Worm (Caenorhabditis elegans) whole organism, mixed stage, embryonic: Measurements from ENCODE around the gene F45D3.4.

Source experiments
- M03D4.4 ChIP-seq: sonication (generic microtip); optimal IDR thresholded peaks from 2 replicates; lab custom pipeline; 2017; ENCODE audit warnings: mild to moderate bottlenecking, missing genetic modification characterization, missing compliant biosample characterization
- blmp-1 ChIP-seq: fragments of 150-350 bp; optimal IDR thresholded peaks from 2 replicates; lab custom pipeline; 2014; ENCODE audit warnings: missing biosample characterization, missing genetic modification characterization
- ceh-39 ChIP-seq: fragments of 150-350 bp; optimal IDR thresholded peaks from 2 replicates; lab custom pipeline; 2014; ENCODE audit warnings: missing biosample characterization, missing genetic modification characterization
- ceh-43 ChIP-seq: fragments of 200-800 bp; sonication (Bioruptor generic); optimal IDR thresholded peaks from 2 replicates; lab custom pipeline; 2018; ENCODE audit warnings: mild to moderate bottlenecking, missing genetic modification characterization, moderate library complexity, missing compliant biosample characterization
- ceh-83 ChIP-seq: fragments of 200-800 bp; sonication (Bioruptor generic); optimal IDR thresholded peaks from 2 replicates; lab custom pipeline; 2018; ENCODE audit warnings: mild to moderate bottlenecking, missing genetic modification characterization, missing compliant biosample characterization
- ces-1 ChIP-seq: fragments of 150-350 bp; optimal IDR thresholded peaks from 2 replicates; lab custom pipeline; 2014; ENCODE audit warnings: missing biosample characterization, missing genetic modification reagents, missing genetic modification characterization
- cnd-1 ChIP-seq: fragments of 200-800 bp; sonication (Bioruptor generic); optimal IDR thresholded peaks from 2 replicates; lab custom pipeline; 2018; ENCODE audit warnings: mild to moderate bottlenecking, missing genetic modification characterization, missing compliant biosample characterization
- drap-1 ChIP-seq: fragments of 200-800 bp; sonication (Bioruptor generic); optimal IDR thresholded peaks from 3 replicates; lab custom pipeline; 2018; ENCODE audit warnings: mild to moderate bottlenecking, missing genetic modification characterization, missing compliant biosample characterization
- elt-1 ChIP-seq: sonication (generic microtip); optimal IDR thresholded peaks from 2 replicates; lab custom pipeline; 2017; ENCODE audit warnings: missing genetic modification characterization, mild to moderate bottlenecking, missing compliant biosample characterization, antibody characterized with exemption, moderate library complexity, borderline replicate concordance; ENCODE audit not compliant: insufficient read depth
- elt-3 ChIP-seq: fragments of 150-350 bp; optimal IDR thresholded peaks from 2 replicates; lab custom pipeline; 2014; ENCODE audit warnings: missing biosample characterization, missing genetic modification characterization
- flh-1 ChIP-seq: fragments of 200-800 bp; sonication (Bioruptor generic); optimal IDR thresholded peaks from 2 replicates; lab custom pipeline; 2018; ENCODE audit warnings: mild to moderate bottlenecking, missing genetic modification characterization, moderate library complexity, missing compliant biosample characterization
- ham-2 ChIP-seq: fragments of 200-800 bp; sonication (Bioruptor generic); optimal IDR thresholded peaks from 2 replicates; lab custom pipeline; 2018; ENCODE audit warnings: mild to moderate bottlenecking, missing genetic modification characterization, missing compliant biosample characterization
- hlh-1 ChIP-seq: fragments of 150-350 bp; optimal IDR thresholded peaks from 2 replicates; lab custom pipeline; 2014; ENCODE audit warnings: missing biosample characterization, missing genetic modification reagents, missing genetic modification characterization
- lin-13 ChIP-seq: fragments of 150-350 bp; optimal IDR thresholded peaks from 2 replicates; lab custom pipeline; 2014; ENCODE audit warnings: missing biosample characterization, missing genetic modification characterization
- lin-32 ChIP-seq: fragments of 200-800 bp; sonication (Bioruptor generic); optimal IDR thresholded peaks from 2 replicates; lab custom pipeline; 2018; ENCODE audit warnings: mild to moderate bottlenecking, missing genetic modification characterization, missing compliant biosample characterization
- lsy-2 ChIP-seq: fragments of 150-350 bp; optimal IDR thresholded peaks from 2 replicates; lab custom pipeline; 2014; ENCODE audit warnings: missing biosample characterization, missing genetic modification characterization
- mab-5 ChIP-seq: fragments of 150-350 bp; optimal IDR thresholded peaks from 2 replicates; lab custom pipeline; 2014; ENCODE audit warnings: missing biosample characterization, missing genetic modification characterization
- mls-2 ChIP-seq: sonication (generic microtip); optimal IDR thresholded peaks from 2 replicates; lab custom pipeline; 2016; ENCODE audit warnings: mild to moderate bottlenecking, missing genetic modification characterization, moderate library complexity, missing compliant biosample characterization
- nhr-12 ChIP-seq: fragments of 150-350 bp; optimal IDR thresholded peaks from 2 replicates; lab custom pipeline; 2014; ENCODE audit warnings: missing biosample characterization, missing genetic modification characterization
- nhr-2 ChIP-seq: fragments of 150-350 bp; optimal IDR thresholded peaks from 2 replicates; lab custom pipeline; 2014; ENCODE audit warnings: missing biosample characterization, missing genetic modification characterization
- nhr-237 ChIP-seq: fragments of 150-350 bp; optimal IDR thresholded peaks from 2 replicates; lab custom pipeline; 2014; ENCODE audit warnings: missing biosample characterization, missing genetic modification characterization
- nhr-28 ChIP-seq: fragments of 150-350 bp; optimal IDR thresholded peaks from 2 replicates; lab custom pipeline; 2014; ENCODE audit warnings: missing biosample characterization, missing genetic modification characterization
- nhr-76 ChIP-seq: sonication (generic microtip); optimal IDR thresholded peaks from 2 replicates; lab custom pipeline; 2017; ENCODE audit warnings: missing biosample characterization, missing genetic modification characterization
- pha-4 ChIP-seq: fragments of 150-350 bp; optimal IDR thresholded peaks from 2 replicates; lab custom pipeline; 2018; ENCODE audit warnings: missing biosample characterization, missing genetic modification reagents, missing genetic modification characterization
- sem-2 ChIP-seq: fragments of 200-800 bp; sonication (Bioruptor generic); optimal IDR thresholded peaks from 2 replicates; lab custom pipeline; 2018; ENCODE audit warnings: mild to moderate bottlenecking, missing genetic modification characterization, missing compliant biosample characterization
- snpc-4 ChIP-seq: fragments of 150-350 bp; optimal IDR thresholded peaks from 2 replicates; lab custom pipeline; 2014; ENCODE audit warnings: missing biosample characterization, missing genetic modification characterization
- sptf-1 ChIP-seq: sonication (generic microtip); optimal IDR thresholded peaks from 2 replicates; lab custom pipeline; 2017; ENCODE audit warnings: mild to moderate bottlenecking, missing genetic modification characterization, moderate library complexity, missing compliant biosample characterization
- tbx-8 ChIP-seq: fragments of 200-800 bp; sonication (Bioruptor generic); optimal IDR thresholded peaks from 2 replicates; lab custom pipeline; 2018; ENCODE audit warnings: mild to moderate bottlenecking, missing genetic modification characterization, moderate library complexity, missing compliant biosample characterization
- unc-120 ChIP-seq: sonication (generic microtip); optimal IDR thresholded peaks from 2 replicates; lab custom pipeline; 2017; ENCODE audit warnings: missing genetic modification characterization, missing compliant biosample characterization; ENCODE audit not compliant: poor library complexity, severe bottlenecking
- unc-39 ChIP-seq: fragments of 150-350 bp; optimal IDR thresholded peaks from 2 replicates; lab custom pipeline; 2014; ENCODE audit warnings: missing biosample characterization, missing genetic modification characterization
- unc-62 ChIP-seq: fragments of 150-350 bp; optimal IDR thresholded peaks from 2 replicates; lab custom pipeline; 2014; ENCODE audit warnings: missing biosample characterization, missing genetic modification reagents, missing genetic modification characterization
- zip-8 ChIP-seq: fragments of 150-350 bp; optimal IDR thresholded peaks from 2 replicates; lab custom pipeline; 2014; ENCODE audit warnings: missing biosample characterization, missing genetic modification characterization
- ztf-11 ChIP-seq: fragments of 150-350 bp; optimal IDR thresholded peaks from 2 replicates; lab custom pipeline; 2014; ENCODE audit warnings: missing biosample characterization, missing genetic modification characterization

The F45D3.4 gene

DNA sequence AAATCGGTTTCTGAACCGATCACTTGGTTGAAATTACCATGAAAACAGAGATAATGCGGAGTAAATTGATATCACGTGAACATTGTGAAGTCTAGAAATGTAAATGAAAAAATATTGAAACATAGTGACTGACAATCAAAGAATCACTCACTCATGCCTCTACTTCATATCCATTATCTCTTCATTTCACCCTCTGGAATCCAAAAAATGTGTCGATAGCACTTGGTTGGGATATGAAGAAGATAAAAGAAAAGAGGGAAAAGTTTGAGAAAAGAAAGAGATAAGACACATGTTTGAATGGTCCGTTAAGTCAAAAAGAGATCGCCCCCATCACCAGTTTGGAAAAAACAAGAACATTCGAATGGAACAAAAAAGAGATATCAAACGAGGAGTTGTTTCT is 35.2 kb downstream of the F45D3.4 start:
- TF ChIP-seq M03D4.4: no peak
- no peak for TF ChIP-seq drap-1
- no peak for TF ChIP-seq nhr-76
- TF ChIP-seq nhr-2 (tag; lab: Kevin White, UChicago): no peak
- TF ChIP-seq lin-32: no peak
- TF ChIP-seq ceh-43 (GFP tag; lab: Kevin White, UChicago): no peak
- TF ChIP-seq ham-2: no peak
- TF ChIP-seq flh-1 (GFP tag; lab: Kevin White, UChicago): no peak
- TF ChIP-seq pha-4 (tag; lab: Kevin White, UChicago): no peak
- no peak for TF ChIP-seq mab-5 (tag; lab: Kevin White, UChicago)
- no peak for TF ChIP-seq ztf-11 (tag; lab: Kevin White, UChicago)
- no peak for TF ChIP-seq sptf-1 (tag; lab: Kevin White, UChicago)
- no peak for TF ChIP-seq ceh-83 (GFP tag; lab: Kevin White, UChicago)
- no peak for TF ChIP-seq zip-8 (tag; lab: Kevin White, UChicago)
- TF ChIP-seq nhr-12 (tag; lab: Kevin White, UChicago): no peak
- TF ChIP-seq elt-1 (tag; lab: Kevin White, UChicago): no peak
- no peak for TF ChIP-seq ceh-39
- no peak for TF ChIP-seq lin-13 (tag; lab: Kevin White, UChicago)
- peak; percentile 70 for TF ChIP-seq unc-120
- no peak for TF ChIP-seq lsy-2
- no peak for TF ChIP-seq mls-2 (tag; lab: Kevin White, UChicago)
- no peak for TF ChIP-seq sem-2
- TF ChIP-seq unc-39 (tag; lab: Kevin White, UChicago): no peak
- peak; percentile 74 for TF ChIP-seq unc-62 (GFP tag; lab: Kevin White, UChicago)
- no peak for TF ChIP-seq elt-3
- peak; percentile 47 for TF ChIP-seq hlh-1
- TF ChIP-seq nhr-237 (tag; lab: Kevin White, UChicago): no peak

DNA sequence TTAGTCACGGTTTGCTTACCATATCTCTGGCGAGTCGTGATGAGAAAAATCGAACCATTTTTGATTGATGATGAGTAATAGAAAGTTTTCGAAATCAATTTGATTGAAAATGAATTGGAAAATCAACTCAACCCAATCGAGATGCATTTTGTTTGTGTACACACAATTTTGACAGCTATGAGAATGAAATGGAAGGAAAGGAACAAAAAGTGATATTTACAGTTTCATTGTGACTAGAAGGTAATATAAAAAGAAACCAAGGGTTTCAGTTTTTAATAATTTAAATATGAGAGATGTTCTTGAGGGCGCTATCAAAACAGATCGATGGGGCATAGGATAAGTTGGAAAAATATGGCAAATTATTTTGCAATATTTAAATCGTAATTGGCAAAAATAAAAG is 35.8 kb downstream of the F45D3.4 start, which contains the start of gene cal-1:
Gene cal-1, minus strand, starts transcription at position 101 of the 400 bp plus-strand sequence.
- TF ChIP-seq ham-2 (no peak), ceh-39 (no peak), lin-32 (no peak)

DNA sequence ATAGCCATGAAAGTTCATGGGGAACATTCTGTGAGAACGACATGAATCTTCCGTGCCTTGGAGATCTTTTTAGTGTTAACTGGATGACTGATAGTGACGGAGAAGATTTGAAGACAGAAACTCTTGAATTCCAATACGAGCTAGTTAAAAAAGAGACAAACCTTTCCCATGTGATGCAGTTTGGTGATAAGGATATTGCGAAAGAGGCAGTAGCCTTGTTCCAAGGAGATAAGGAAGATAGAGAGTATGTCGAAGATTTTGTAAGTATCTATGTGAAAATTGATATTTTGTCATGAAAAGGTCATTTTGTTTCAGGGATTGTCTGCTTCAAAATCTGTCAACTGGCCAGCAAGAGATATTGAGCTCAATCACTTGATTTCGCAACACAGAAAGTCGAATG is 39.1 kb downstream of the F45D3.4 start:
- no peak for TF ChIP-seq ceh-43 (GFP tag; lab: Kevin White, UChicago)
- no peak for TF ChIP-seq unc-120
- no peak for TF ChIP-seq blmp-1 (tag; lab: Kevin White, UChicago)
- TF ChIP-seq elt-3: no peak
- TF ChIP-seq zip-8 (tag; lab: Kevin White, UChicago): no peak
- TF ChIP-seq mls-2 (tag; lab: Kevin White, UChicago): no peak
- no peak for TF ChIP-seq nhr-2 (tag; lab: Kevin White, UChicago)
- TF ChIP-seq pha-4 (tag; lab: Kevin White, UChicago): no peak
- TF ChIP-seq nhr-237 (tag; lab: Kevin White, UChicago): no peak

DNA sequence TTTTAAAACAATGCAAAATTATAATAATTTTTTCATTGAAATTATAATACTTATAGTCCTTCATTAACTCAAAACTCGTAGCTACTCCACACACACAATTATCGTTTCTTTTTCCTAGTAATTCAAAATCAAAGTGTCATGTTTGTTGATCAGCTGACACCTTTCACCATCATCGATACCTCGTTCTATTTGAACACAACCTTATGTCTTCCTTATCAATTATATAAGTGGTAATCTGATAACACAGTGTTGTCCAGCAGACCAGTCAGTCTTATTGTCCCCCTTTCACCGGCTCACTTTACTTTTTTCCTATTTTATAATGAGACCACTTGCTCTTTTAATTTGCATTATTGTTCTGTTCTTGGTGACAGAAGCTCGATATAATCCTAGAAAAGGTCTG is 40.2 kb downstream of the F45D3.4 start, which contains the start of the genes T28H10.2 and lgmn-1:
Gene T28H10.2, minus strand, starts transcription at position 177 of the 400 bp plus-strand sequence.
Gene lgmn-1, plus strand, starts transcription at position 284 of the 400 bp plus-strand sequence.
- TF ChIP-seq pha-4 (tag; lab: Kevin White, UChicago) (no peak), snpc-4 (tag; lab: Kevin White, UChicago) (no peak), ces-1 (GFP tag; lab: Kevin White, UChicago) (no peak), cnd-1 (no peak), nhr-76 (no peak), nhr-28 (tag; lab: Kevin White, UChicago) (no peak), flh-1 (GFP tag; lab: Kevin White, UChicago) (no peak), lsy-2 (no peak), unc-120 (no peak), tbx-8 (no peak), elt-1 (tag; lab: Kevin White, UChicago) (no peak), drap-1 (no peak), elt-3 (no peak), nhr-2 (tag; lab: Kevin White, UChicago) (no peak), unc-62 (GFP tag; lab: Kevin White, UChicago) (no peak), lin-13 (tag; lab: Kevin White, UChicago) (no peak), nhr-12 (tag; lab: Kevin White, UChicago) (no peak), ztf-11 (tag; lab: Kevin White, UChicago) (no peak)
